Fruit fly (Drosophila melanogaster) whole organism, embryonic: ENCODE measurements around the gene CG43137.
A peak's percentile ranks its signal among the peaks of the same experiment; 100 is the strongest.

ENCODE experiments used
- CG13123 ChIP-seq: fragments of 200-800 bp; sonication (Bioruptor generic); optimal IDR thresholded peaks from 2 replicates; lab custom pipeline; 2016; ENCODE audit warnings: missing biosample characterization, missing genetic modification characterization
- CG13287 ChIP-seq: fragments of 200-800 bp; sonication (Bioruptor generic); IDR thresholded peaks from 2 replicates; pipeline ENCODE4 v1.3.6; 2022; ENCODE audit warnings: missing biosample characterization, missing genetic modification characterization; ENCODE audit not compliant: partially characterized antibody
- CG13296 ChIP-seq: fragments of 200-800 bp; sonication (Bioruptor generic); optimal IDR thresholded peaks from 3 replicates; lab custom pipeline; 2018; ENCODE audit warnings: missing biosample characterization, mild to moderate bottlenecking, missing genetic modification characterization
- CG15011 ChIP-seq: fragments of 200-800 bp; sonication (Bioruptor generic); optimal IDR thresholded peaks from 3 replicates; lab custom pipeline; 2018; ENCODE audit warnings: missing biosample characterization, mild to moderate bottlenecking, missing genetic modification characterization
- CG15514 ChIP-seq: fragments of 200-800 bp; sonication (Bioruptor generic); optimal IDR thresholded peaks from 3 replicates; lab custom pipeline; 2017; ENCODE audit warnings: missing biosample characterization, missing genetic modification characterization, mild to moderate bottlenecking, moderate library complexity, missing genetic modification reagents
- CG15601 ChIP-seq: fragments of 200-800 bp; sonication (Bioruptor generic); optimal IDR thresholded peaks from 3 replicates; lab custom pipeline; 2019; ENCODE audit warnings: missing biosample characterization, mild to moderate bottlenecking, missing genetic modification characterization, moderate library complexity
- CG1602 ChIP-seq: fragments of 200-800 bp; sonication (Bioruptor generic); optimal IDR thresholded peaks from 3 replicates; lab custom pipeline; 2016; ENCODE audit warnings: missing biosample characterization, missing genetic modification characterization
- CG16863 ChIP-seq: fragments of 200-800 bp; sonication (Bioruptor generic); optimal IDR thresholded peaks from 3 replicates; lab custom pipeline; 2016; ENCODE audit warnings: missing biosample characterization, missing genetic modification characterization
- CG17328 ChIP-seq: fragments of 200-800 bp; sonication (Bioruptor generic); IDR thresholded peaks from 2 replicates; pipeline ENCODE4 v1.3.6; 2022; ENCODE audit warnings: missing biosample characterization, missing genetic modification characterization
- CG18262 ChIP-seq: fragments of 200-800 bp; optimal IDR thresholded peaks from 3 replicates; lab custom pipeline; 2019; ENCODE audit warnings: missing biosample characterization, mild to moderate bottlenecking, missing genetic modification characterization, moderate library complexity
- CG2712 ChIP-seq: fragments of 200-800 bp; optimal IDR thresholded peaks from 3 replicates; lab custom pipeline; 2019; ENCODE audit warnings: missing biosample characterization, mild to moderate bottlenecking, missing genetic modification characterization, moderate library complexity
- CG2875 ChIP-seq: fragments of 200-800 bp; sonication (Bioruptor generic); optimal IDR thresholded peaks from 2 replicates; lab custom pipeline; 2017; ENCODE audit warnings: missing biosample characterization, mild to moderate bottlenecking, missing genetic modification characterization, missing genetic modification reagents
- CG3407 ChIP-seq: fragments of 200-800 bp; sonication (Bioruptor generic); optimal IDR thresholded peaks from 2 replicates; lab custom pipeline; 2018; ENCODE audit warnings: missing biosample characterization, mild to moderate bottlenecking, missing genetic modification characterization
- CG34376 ChIP-seq: fragments of 200-800 bp; sonication (Bioruptor generic); optimal IDR thresholded peaks from 2 replicates; lab custom pipeline; 2018; ENCODE audit warnings: missing biosample characterization, mild to moderate bottlenecking, missing genetic modification characterization
- CG3726 ChIP-seq: fragments of 200-800 bp; sonication (Bioruptor generic); IDR thresholded peaks from 3 replicates; pipeline ENCODE4, ENCODE4 v1.3.6; 2022; ENCODE audit warnings: missing biosample characterization, missing genetic modification characterization
- CG7963 ChIP-seq: fragments of 200-800 bp; sonication (Bioruptor generic); IDR thresholded peaks from 3 replicates; pipeline ENCODE4 v1.3.6; 2022; ENCODE audit warnings: missing biosample characterization, missing genetic modification characterization; ENCODE audit not compliant: partially characterized antibody
- CG8944 ChIP-seq: fragments of 200-800 bp; sonication (Bioruptor generic); optimal IDR thresholded peaks from 3 replicates; lab custom pipeline; 2016; ENCODE audit warnings: missing biosample characterization, missing genetic modification characterization
- CG9817 ChIP-seq: fragments of 200-800 bp; sonication (Bioruptor generic); optimal IDR thresholded peaks from 2 replicates; lab custom pipeline; 2018; ENCODE audit warnings: missing biosample characterization, mild to moderate bottlenecking, missing genetic modification characterization, moderate library complexity
- CkIIα-i1 ChIP-seq: fragments of 200-800 bp; sonication (Bioruptor generic); IDR thresholded peaks from 2 replicates; pipeline ENCODE4 v1.3.6; 2022; ENCODE audit warnings: missing biosample characterization, missing genetic modification characterization
- Drgx ChIP-seq: fragments of 200-800 bp; sonication (Bioruptor generic); IDR thresholded peaks from 2 replicates; pipeline ENCODE4 v1.3.6; 2022; ENCODE audit warnings: missing biosample characterization, missing genetic modification characterization
- Gsc ChIP-seq: fragments of 200-800 bp; sonication (Bioruptor generic); IDR thresholded peaks from 2 replicates; pipeline ENCODE4 v1.3.6; 2022; ENCODE audit warnings: missing biosample characterization, missing genetic modification characterization
- HHEX ChIP-seq: fragments of 200-800 bp; sonication (Bioruptor generic); optimal IDR thresholded peaks from 3 replicates; lab custom pipeline; 2017; ENCODE audit warnings: missing biosample characterization, mild to moderate bottlenecking, missing genetic modification characterization, missing genetic modification reagents
- Hr51 ChIP-seq, 2 experiments: fragments of 200-800 bp; sonication (Bioruptor generic); optimal IDR thresholded peaks; 2 replicates in 1 of 2; 3 replicates in 1 of 2; lab custom pipeline; 2016 to 2018; ENCODE audit warnings: missing biosample characterization in 2 of 2, missing genetic modification characterization in 2 of 2, mild to moderate bottlenecking in 1 of 2, moderate library complexity in 1 of 2
- NK7.1 ChIP-seq: fragments of 200-800 bp; sonication (Bioruptor generic); optimal IDR thresholded peaks from 3 replicates; lab custom pipeline; 2016; ENCODE audit warnings: missing biosample characterization, missing genetic modification characterization
- Oli ChIP-seq: fragments of 200-800 bp; sonication (Bioruptor generic); optimal IDR thresholded peaks from 2 replicates; lab custom pipeline; 2018; ENCODE audit warnings: missing biosample characterization, mild to moderate bottlenecking, missing genetic modification characterization, moderate library complexity
- Rfx ChIP-seq: fragments of 200-800 bp; sonication (Bioruptor generic); IDR thresholded peaks from 2 replicates; pipeline ENCODE4 v1.3.6; 2022; ENCODE audit warnings: missing biosample characterization, missing genetic modification characterization
- Xbp1 ChIP-seq: fragments of 200-800 bp; sonication (Bioruptor generic); optimal IDR thresholded peaks from 3 replicates; lab custom pipeline; 2016; ENCODE audit warnings: missing biosample characterization, mild to moderate bottlenecking, missing genetic modification characterization
- ase ChIP-seq: fragments of 200-800 bp; sonication (Bioruptor generic); IDR thresholded peaks from 3 replicates; pipeline ENCODE4 v1.3.6; 2022; ENCODE audit warnings: missing biosample characterization, missing genetic modification characterization
- bsh ChIP-seq, 2 experiments: fragments of 200-800 bp; sonication (Bioruptor generic); optimal IDR thresholded peaks; 2 replicates each; lab custom pipeline; 2017 to 2018; ENCODE audit warnings: mild to moderate bottlenecking in 2 of 2, missing biosample characterization in 2 of 2, missing genetic modification characterization in 2 of 2, moderate library complexity in 1 of 2
- caup ChIP-seq: fragments of 200-800 bp; sonication (Bioruptor generic); optimal IDR thresholded peaks from 3 replicates; lab custom pipeline; 2017; ENCODE audit warnings: missing biosample characterization, mild to moderate bottlenecking, missing genetic modification characterization, moderate library complexity; ENCODE audit not compliant: severe bottlenecking
- chn ChIP-seq: fragments of 200-800 bp; sonication (Bioruptor generic); optimal IDR thresholded peaks from 2 replicates; lab custom pipeline; 2016; ENCODE audit warnings: missing biosample characterization, missing genetic modification characterization
- dysf ChIP-seq: fragments of 200-800 bp; sonication (Bioruptor generic); IDR thresholded peaks from 3 replicates; pipeline ENCODE4 v1.3.6; 2022; ENCODE audit warnings: missing biosample characterization, missing genetic modification characterization
- gem ChIP-seq: fragments of 200-800 bp; sonication (Bioruptor generic); optimal IDR thresholded peaks from 2 replicates; lab custom pipeline; 2019; ENCODE audit warnings: missing biosample characterization, mild to moderate bottlenecking, missing genetic modification characterization, moderate library complexity
- grau ChIP-seq: fragments of 200-800 bp; optimal IDR thresholded peaks from 3 replicates; lab custom pipeline; 2019; ENCODE audit warnings: missing biosample characterization, mild to moderate bottlenecking, missing genetic modification characterization, moderate library complexity
- inv ChIP-seq: fragments of 200-800 bp; sonication (Bioruptor generic); IDR thresholded peaks from 2 replicates; pipeline ENCODE4 v1.3.6; 2022; ENCODE audit warnings: missing biosample characterization, missing genetic modification characterization; ENCODE audit not compliant: partially characterized antibody
- kay ChIP-seq: fragments of 200-800 bp; sonication (Bioruptor generic); optimal IDR thresholded peaks from 2 replicates; lab custom pipeline; 2016; ENCODE audit warnings: missing biosample characterization, missing genetic modification characterization
- nom ChIP-seq: fragments of 200-800 bp; sonication (Bioruptor generic); optimal IDR thresholded peaks from 2 replicates; lab custom pipeline; 2017; ENCODE audit warnings: missing biosample characterization, missing genetic modification characterization, mild to moderate bottlenecking, moderate library complexity, missing genetic modification reagents
- onecut ChIP-seq: fragments of 200-800 bp; sonication (Bioruptor generic); IDR thresholded peaks from 2 replicates; pipeline ENCODE4 v1.3.6; 2022; ENCODE audit warnings: missing biosample characterization, missing genetic modification characterization
- pan ChIP-seq, 4 experiments: fragments of >200 bp in 3 of 4; fragments of 200-800 bp in 1 of 4; sonication (Bioruptor generic) in 1 of 4; optimal IDR thresholded peaks in 3 of 4; IDR thresholded peaks in 1 of 4; 2 replicates each; pipeline versions ENCODE4 v1.3.6 to Lab custom; 2017 to 2022; ENCODE audit warnings: missing biosample characterization in 2 of 4, missing genetic modification characterization in 2 of 4, mixed read lengths in 1 of 4
- prd ChIP-seq, 3 experiments: fragments of >200 bp in 2 of 3; fragments of 200-800 bp in 1 of 3; sonication (Bioruptor generic) in 1 of 3; optimal IDR thresholded peaks in 2 of 3; IDR thresholded peaks in 1 of 3; 2 replicates in 2 of 3; 3 replicates in 1 of 3; pipeline versions ENCODE4 v1.3.6 to Lab custom; 2017 to 2022; ENCODE audit warnings: missing biosample characterization in 1 of 3, missing genetic modification characterization in 1 of 3
- rib ChIP-seq: fragments of 200-800 bp; sonication (Bioruptor generic); IDR thresholded peaks from 2 replicates; pipeline ENCODE4 v1.3.6; 2022; ENCODE audit warnings: missing biosample characterization, missing genetic modification characterization
- seq ChIP-seq: fragments of 200-800 bp; sonication (Bioruptor generic); IDR thresholded peaks from 2 replicates; pipeline ENCODE4 v1.3.6; 2022; ENCODE audit warnings: missing biosample characterization, missing genetic modification characterization
- shn ChIP-seq: fragments of 200-800 bp; sonication (Bioruptor generic); optimal IDR thresholded peaks from 3 replicates; lab custom pipeline; 2016; ENCODE audit warnings: missing biosample characterization, missing genetic modification characterization
- sisA ChIP-seq: fragments of 200-800 bp; sonication (Bioruptor generic); IDR thresholded peaks from 2 replicates; pipeline ENCODE4 v1.3.6; 2022; ENCODE audit warnings: missing biosample characterization, missing genetic modification characterization
- sug ChIP-seq: fragments of 200-800 bp; optimal IDR thresholded peaks from 2 replicates; lab custom pipeline; 2019; ENCODE audit warnings: missing biosample characterization, mild to moderate bottlenecking, missing genetic modification characterization, moderate library complexity
- tll ChIP-seq, 2 experiments: fragments of 200-800 bp in 1 of 2; fragments of >200 bp in 1 of 2; sonication (Bioruptor generic) in 1 of 2; optimal IDR thresholded peaks; 2 replicates each; lab custom pipeline; 2017 to 2019; ENCODE audit warnings: missing biosample characterization in 2 of 2, missing genetic modification characterization in 2 of 2, mild to moderate bottlenecking in 1 of 2, moderate library complexity in 1 of 2
- vvl ChIP-seq: fragments of 200-800 bp; sonication (Bioruptor generic); IDR thresholded peaks from 2 replicates; pipeline ENCODE4 v1.3.6; 2022; ENCODE audit warnings: missing biosample characterization, missing genetic modification characterization

Gene CG43137

dm6 chrX:5895821-5896550 lies 31.0 kb upstream of the CG43137 start (continued):
- peak; percentile 83 for TF ChIP-seq Rfx (GFP tag; lab: Robert Waterston, UW)
- peak; percentile 99 for TF ChIP-seq nom
- no peak for TF ChIP-seq tll (GFP tag; optimal IDR thresholded peaks at IDR 0.05; lab: Kevin White, UChicago)
- peak; percentile 44; the same call in 1 of the 2 replicates for TF ChIP-seq CkIIα-i1 (GFP tag; lab: Robert Waterston, UW)
- TF ChIP-seq CG3407 = peak; percentile 87
- TF ChIP-seq CG16863 = peak; percentile 92
- TF ChIP-seq CG1602 = peak; percentile 83
- TF ChIP-seq HHEX (GFP tag; lab: Kevin White, UChicago) = peak; percentile 81
- peak; percentile 97 for TF ChIP-seq vvl (GFP tag; lab: Robert Waterston, UW)
- peak; percentile 45; the same call in 1 of the 2 replicates for TF ChIP-seq rib
- no peak for TF ChIP-seq CG13287 (GFP tag; lab: Robert Waterston, UW)
- TF ChIP-seq chn (GFP tag; lab: Kevin White, UChicago) = peak; percentile 88
- TF ChIP-seq onecut (GFP tag; lab: Robert Waterston, UW) = peak; percentile 87
- TF ChIP-seq Hr51 (GFP tag; optimal IDR thresholded peaks at IDR 0.05; lab: Kevin White, UChicago) = peak; percentile 67 to 88
- TF ChIP-seq CG15011 (GFP tag; lab: Kevin White, UChicago) = peak; percentile 69
- TF ChIP-seq pan (optimal IDR thresholded peaks at IDR 0.05; lab: Kevin White, UChicago) = no peak
- peak in 1 of 2 experiments; percentile 92 for TF ChIP-seq pan (GFP tag; optimal IDR thresholded peaks at IDR 0.05 in 1 of 2, IDR thresholded peaks at IDR 0.05 in 1 of 2)
- TF ChIP-seq grau (tag; lab: Kevin White, UChicago) = peak; percentile 79
- peak; percentile 92 for TF ChIP-seq CG18262 (tag; lab: Kevin White, UChicago)
- no peak for TF ChIP-seq CG34376 (GFP tag; lab: Kevin White, UChicago)
- peak; percentile 91 for TF ChIP-seq CG2875 (GFP tag; lab: Kevin White, UChicago)
- TF ChIP-seq CG9817 (tag; lab: Kevin White, UChicago) = peak; percentile 75
- peak; percentile 91 for TF ChIP-seq ase (GFP tag; lab: Robert Waterston, UW)
- peak; percentile 86 for TF ChIP-seq CG15601
- peak; percentile 88 for TF ChIP-seq CG8944
- peak; percentile 95 to 98 for TF ChIP-seq bsh (GFP tag; optimal IDR thresholded peaks at IDR 0.05; lab: Kevin White, UChicago)
- TF ChIP-seq sisA (GFP tag; lab: Robert Waterston, UW) = peak; percentile 96
- no peak for TF ChIP-seq inv
- peak; percentile 83 for TF ChIP-seq CG13123
- no peak for TF ChIP-seq prd (optimal IDR thresholded peaks at IDR 0.05; lab: Kevin White, UChicago)
- TF ChIP-seq prd (GFP tag; IDR thresholded peaks at IDR 0.05; lab: Robert Waterston, UW) = peak; percentile 92
- peak; percentile 94 for TF ChIP-seq Oli
- peak; percentile 94 for TF ChIP-seq CG17328 (GFP tag; lab: Robert Waterston, UW)
- TF ChIP-seq CG15514 = peak; percentile 57
- TF ChIP-seq seq (GFP tag; lab: Robert Waterston, UW) = peak; percentile 87
- TF ChIP-seq gem (tag; lab: Kevin White, UChicago) = peak; percentile 91
- peak; percentile 94 for TF ChIP-seq dysf
- TF ChIP-seq Xbp1 = peak; percentile 91
- peak; percentile 39 for TF ChIP-seq sug
- peak; percentile 92 for TF ChIP-seq CG2712 (tag; lab: Kevin White, UChicago)
- peak; percentile 83 for TF ChIP-seq NK7.1 (GFP tag; lab: Kevin White, UChicago)
- peak; percentile 96 for TF ChIP-seq CG3726 (GFP tag; lab: Robert Waterston, UW)
- peak; percentile 78 for TF ChIP-seq caup (GFP tag; lab: Kevin White, UChicago)
- no peak for TF ChIP-seq CG7963 (GFP tag; lab: Robert Waterston, UW)
- peak; percentile 68 for TF ChIP-seq CG13296 (GFP tag; lab: Kevin White, UChicago)
- TF ChIP-seq shn (GFP tag; lab: Kevin White, UChicago) = peak; percentile 76
- peak; percentile 85 for TF ChIP-seq Gsc
- peak; percentile 74 for TF ChIP-seq kay (GFP tag; lab: Kevin White, UChicago)
- peak; percentile 99 for TF ChIP-seq Drgx (GFP tag; lab: Robert Waterston, UW)
